Worm (Caenorhabditis elegans) whole organism, L2 larva: ENCODE data around the gene gst-5.
"Not testable (repeated sequence)": the region's sequence is repeated elsewhere in the genome, so short reads cannot be mapped to it uniquely, and the experiment has no call there.

ENCODE experiments used
- C34F6.9 ChIP-seq: fragments of 150-350 bp; optimal IDR thresholded peaks from 2 replicates; lab custom pipeline; 2014; ENCODE audit warnings: missing biosample characterization, missing genetic modification characterization
- F13H6.1 ChIP-seq: sonication (generic microtip); optimal IDR thresholded peaks from 2 replicates; lab custom pipeline; 2016; ENCODE audit warnings: missing genetic modification characterization, missing compliant biosample characterization
- R02D3.7 ChIP-seq: fragments of 150-350 bp; optimal IDR thresholded peaks from 2 replicates; lab custom pipeline; 2014; ENCODE audit warnings: missing biosample characterization, missing genetic modification characterization
- Y55F3AM.14 ChIP-seq: fragments of 200-800 bp; sonication (Bioruptor generic); optimal IDR thresholded peaks from 2 replicates; lab custom pipeline; 2018; ENCODE audit warnings: mild to moderate bottlenecking, missing genetic modification characterization, missing compliant biosample characterization
- ZK546.5 ChIP-seq: sonication (generic microtip); optimal IDR thresholded peaks from 2 replicates; lab custom pipeline; 2017; ENCODE audit warnings: missing biosample characterization, missing genetic modification characterization
- alr-1 ChIP-seq: fragments of 150-350 bp; optimal IDR thresholded peaks from 2 replicates; lab custom pipeline; 2014; ENCODE audit warnings: missing biosample characterization, missing genetic modification characterization
- ama-1 ChIP-seq: fragments of 150-350 bp; optimal IDR thresholded peaks from 2 replicates; lab custom pipeline; 2018; ENCODE audit warnings: inconsistent platforms
- ceh-16 ChIP-seq: fragments of 150-350 bp; optimal IDR thresholded peaks from 2 replicates; lab custom pipeline; 2014; ENCODE audit warnings: missing biosample characterization, missing genetic modification characterization
- ceh-82 ChIP-seq: fragments of 150-350 bp; optimal IDR thresholded peaks from 2 replicates; lab custom pipeline; 2014; ENCODE audit warnings: missing biosample characterization, missing genetic modification characterization
- dmd-4 ChIP-seq: sonication (generic microtip); optimal IDR thresholded peaks from 2 replicates; lab custom pipeline; 2017; ENCODE audit warnings: missing biosample characterization, missing genetic modification characterization
- egl-27 ChIP-seq: sonication (generic microtip); optimal IDR thresholded peaks from 3 replicates; lab custom pipeline; 2017; ENCODE audit warnings: missing biosample characterization, missing genetic modification reagents, missing genetic modification characterization
- elt-1 ChIP-seq: fragments of 150-350 bp; optimal IDR thresholded peaks from 2 replicates; lab custom pipeline; 2014; ENCODE audit warnings: missing biosample characterization, missing genetic modification characterization
- elt-3 ChIP-seq: sonication (generic microtip); optimal IDR thresholded peaks from 2 replicates; lab custom pipeline; 2017; ENCODE audit warnings: missing biosample characterization, missing genetic modification characterization
- fos-1 ChIP-seq: fragments of 150-350 bp; optimal IDR thresholded peaks from 2 replicates; lab custom pipeline; 2014; ENCODE audit warnings: missing biosample characterization, missing genetic modification characterization
- lin-11 ChIP-seq: fragments of 150-350 bp; sonication (generic microtip); optimal IDR thresholded peaks from 2 replicates; lab custom pipeline; 2014; ENCODE audit warnings: missing biosample characterization, missing genetic modification characterization, inconsistent platforms, mixed read lengths
- lin-13 ChIP-seq: fragments of 150-350 bp; optimal IDR thresholded peaks from 2 replicates; lab custom pipeline; 2014; ENCODE audit warnings: missing biosample characterization, missing genetic modification reagents, missing genetic modification characterization
- mbf-1 ChIP-seq: sonication (generic microtip); optimal IDR thresholded peaks from 2 replicates; lab custom pipeline; 2017; ENCODE audit warnings: missing biosample characterization, missing genetic modification characterization
- nhr-10 ChIP-seq: sonication (generic microtip); optimal IDR thresholded peaks from 2 replicates; lab custom pipeline; 2017; ENCODE audit warnings: missing biosample characterization, missing genetic modification characterization
- nhr-11 ChIP-seq: fragments of 150-350 bp; optimal IDR thresholded peaks from 2 replicates; lab custom pipeline; 2014; ENCODE audit warnings: missing biosample characterization, missing genetic modification characterization
- nhr-12 ChIP-seq: fragments of 150-350 bp; optimal IDR thresholded peaks from 2 replicates; lab custom pipeline; 2014; ENCODE audit warnings: missing biosample characterization, missing genetic modification characterization
- nhr-129 ChIP-seq: fragments of 150-350 bp; optimal IDR thresholded peaks from 2 replicates; lab custom pipeline; 2014; ENCODE audit warnings: missing biosample characterization, missing genetic modification characterization
- nhr-21 ChIP-seq: fragments of 150-350 bp; optimal IDR thresholded peaks from 2 replicates; lab custom pipeline; 2014; ENCODE audit warnings: missing biosample characterization, missing genetic modification characterization
- nhr-23 ChIP-seq: fragments of 150-350 bp; optimal IDR thresholded peaks from 2 replicates; lab custom pipeline; 2014; ENCODE audit warnings: missing biosample characterization, missing genetic modification reagents, missing genetic modification characterization
- nhr-237 ChIP-seq: fragments of 150-350 bp; optimal IDR thresholded peaks from 2 replicates; lab custom pipeline; 2014; ENCODE audit warnings: missing biosample characterization, missing genetic modification characterization
- nhr-25 ChIP-seq: fragments of 150-350 bp; sonication (generic microtip); optimal IDR thresholded peaks from 3 replicates; lab custom pipeline; 2014; ENCODE audit warnings: missing biosample characterization, missing genetic modification characterization
- peb-1 ChIP-seq: fragments of 150-350 bp; optimal IDR thresholded peaks from 2 replicates; lab custom pipeline; 2014; ENCODE audit warnings: missing biosample characterization, missing genetic modification characterization
- sma-3 ChIP-seq: sonication (generic microtip); optimal IDR thresholded peaks from 2 replicates; lab custom pipeline; 2016; ENCODE audit warnings: missing genetic modification reagents, missing genetic modification characterization, missing compliant biosample characterization
- sma-9 ChIP-seq, 2 experiments: fragments of 150-350 bp in 1 of 2; sonication (generic microtip) in 1 of 2; optimal IDR thresholded peaks; 2 replicates each; lab custom pipeline; 2014 to 2016; ENCODE audit warnings: missing genetic modification characterization in 2 of 2, mild to moderate bottlenecking in 1 of 2, missing biosample characterization in 1 of 2, missing compliant biosample characterization in 1 of 2, missing genetic modification reagents in 1 of 2, moderate library complexity in 1 of 2
- snpc-4 ChIP-seq: fragments of 150-350 bp; optimal IDR thresholded peaks from 2 replicates; lab custom pipeline; 2014; ENCODE audit warnings: missing biosample characterization, missing genetic modification characterization
- unc-39 ChIP-seq: fragments of 150-350 bp; optimal IDR thresholded peaks from 2 replicates; lab custom pipeline; 2014; ENCODE audit warnings: missing biosample characterization, missing genetic modification characterization
- unc-55 ChIP-seq: fragments of 150-350 bp; sonication (generic microtip); optimal IDR thresholded peaks from 3 replicates; lab custom pipeline; 2014; ENCODE audit warnings: missing biosample characterization, missing genetic modification reagents, missing genetic modification characterization
- zag-1 ChIP-seq: fragments of 150-350 bp; optimal IDR thresholded peaks from 2 replicates; lab custom pipeline; 2014; ENCODE audit warnings: missing biosample characterization, missing genetic modification characterization
- ztf-1 ChIP-seq: fragments of 200-800 bp; sonication (Bioruptor generic); conservative IDR thresholded peaks from 2 replicates; pipeline ENCODE4 v1.3.6; 2022; ENCODE audit warnings: missing genetic modification characterization, missing compliant biosample characterization

gst-5 gene

DNA sequence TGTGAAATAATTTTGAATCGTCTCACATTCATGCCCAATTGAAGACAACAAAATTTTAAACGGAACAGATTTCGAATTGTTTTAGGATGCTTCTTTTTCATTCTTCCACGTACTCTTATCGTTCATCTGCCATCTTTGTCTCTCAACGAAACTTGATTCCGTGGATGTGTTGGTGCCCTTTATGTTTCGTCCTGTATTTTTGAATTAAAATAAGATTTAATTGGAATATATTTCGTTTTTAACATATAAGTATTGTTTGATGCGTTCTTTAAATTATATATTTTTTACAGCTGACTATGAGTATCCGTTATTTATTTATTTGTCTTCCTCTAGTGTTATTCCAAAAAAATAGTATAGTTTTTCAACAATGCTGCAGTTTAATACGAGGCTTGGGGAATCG lies 48.0 kb upstream of the gst-5 start, which contains the start of gene gly-1:
Gene gly-1, minus strand, starts transcription at position 101 of the 400 bp plus-strand sequence.
- no peak for TF ChIP-seq mbf-1
- no peak for TF ChIP-seq alr-1 (tag; lab: Kevin White, UChicago)
- no peak for TF ChIP-seq sma-3 (GFP tag; lab: Kevin White, UChicago)
- TF ChIP-seq snpc-4, result no peak
- no peak for TF ChIP-seq nhr-10 (tag; lab: Kevin White, UChicago)

DNA sequence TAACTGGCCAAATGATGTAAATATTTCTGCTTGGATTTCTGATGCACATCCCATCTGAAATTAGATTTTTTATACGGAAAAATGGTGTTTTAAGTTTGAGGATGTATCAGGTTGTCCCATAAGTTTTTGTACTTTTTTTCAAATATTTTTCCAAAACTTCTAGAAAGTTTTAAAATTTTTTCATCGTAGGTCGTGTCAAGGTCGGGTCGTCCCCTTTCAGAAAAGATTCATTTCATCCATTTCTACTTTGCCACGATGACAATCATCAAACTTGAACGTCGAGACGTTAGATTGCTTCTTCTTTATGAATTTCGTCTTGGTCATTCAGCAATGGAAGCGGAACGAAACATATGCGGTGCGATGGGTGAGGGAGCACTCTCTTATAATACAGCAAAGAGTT lies 45.8 kb upstream of the gst-5 start, which contains the start of gene sra-12:
Gene sra-12, minus strand, starts transcription at position 101 of the 400 bp plus-strand sequence.
- TF ChIP-seq alr-1 (tag; lab: Kevin White, UChicago); ama-1; C34F6.9 (tag; lab: Kevin White, UChicago): not testable (repeated sequence)

DNA sequence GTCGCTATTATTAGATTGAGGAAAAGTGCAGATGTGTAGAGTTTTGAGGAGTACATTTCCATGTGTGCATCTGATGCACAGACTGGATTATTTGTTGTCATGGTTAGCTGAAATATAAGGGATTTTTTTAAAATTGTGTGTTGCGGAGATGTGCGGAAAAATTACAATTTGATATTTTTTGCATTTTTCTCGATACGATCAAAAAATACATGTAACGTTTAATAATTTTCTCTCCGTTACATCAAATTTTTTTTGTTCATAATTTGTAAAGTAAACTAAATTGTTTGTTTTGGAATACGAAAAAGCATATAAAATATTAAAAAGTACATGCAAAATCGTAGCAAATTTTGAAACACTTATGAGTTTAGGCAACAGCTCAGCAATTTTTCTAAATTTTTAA lies 39.9 kb upstream of the gst-5 start, which contains the start of gene sra-11:
Gene sra-11, minus strand, starts transcription at position 101 of the 400 bp plus-strand sequence.
- no peak for TF ChIP-seq ZK546.5 (tag; lab: Kevin White, UChicago)
- no peak for TF ChIP-seq sma-9 (GFP tag; optimal IDR thresholded peaks at IDR 0.05; lab: Kevin White, UChicago)
- no peak for TF ChIP-seq sma-9 (tag; optimal IDR thresholded peaks at IDR 0.05; lab: Kevin White, UChicago)
- TF ChIP-seq fos-1 (tag; lab: Kevin White, UChicago), result no peak
- TF ChIP-seq ama-1, result no peak
- no peak for TF ChIP-seq zag-1 (tag; lab: Kevin White, UChicago)
- TF ChIP-seq peb-1, result no peak
- TF ChIP-seq snpc-4, result no peak
- no peak for TF ChIP-seq dmd-4
- no peak for TF ChIP-seq unc-39 (tag; lab: Kevin White, UChicago)
- no peak for TF ChIP-seq ceh-82 (tag; lab: Kevin White, UChicago)
- TF ChIP-seq R02D3.7 (tag; lab: Kevin White, UChicago), result no peak
- TF ChIP-seq unc-55, result no peak
- TF ChIP-seq nhr-25, result no peak
- TF ChIP-seq nhr-12 (tag; lab: Kevin White, UChicago), result no peak
- no peak for TF ChIP-seq alr-1 (tag; lab: Kevin White, UChicago)
- TF ChIP-seq ztf-1 (GFP tag; lab: Robert Waterston, UW), result no peak
- TF ChIP-seq nhr-11 (tag; lab: Kevin White, UChicago), result no peak
- no peak for TF ChIP-seq nhr-237 (tag; lab: Kevin White, UChicago)
- TF ChIP-seq lin-11, result no peak
- no peak for TF ChIP-seq nhr-23 (tag; lab: Kevin White, UChicago)

DNA sequence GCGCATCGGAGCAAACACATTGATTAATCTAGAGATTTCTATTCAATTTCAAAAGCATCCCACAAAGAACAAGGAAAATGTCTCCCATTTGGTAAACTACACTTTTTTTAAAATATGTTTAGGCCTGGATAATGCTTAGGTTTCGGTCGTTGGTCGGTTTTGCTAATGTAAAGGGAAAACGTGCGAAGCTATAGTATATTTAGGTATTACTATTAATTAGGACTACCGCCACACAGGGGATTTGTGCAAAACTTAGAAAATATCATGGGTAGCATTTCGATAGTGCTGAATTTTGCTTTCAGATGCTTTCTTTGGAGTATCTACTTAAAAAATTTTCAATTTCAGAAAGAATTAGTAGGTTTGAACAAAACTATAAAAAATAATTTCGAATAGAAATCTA lies 37.2 kb upstream of the gst-5 start:
- no peak for TF ChIP-seq elt-3 (tag; lab: Kevin White, UChicago)

DNA sequence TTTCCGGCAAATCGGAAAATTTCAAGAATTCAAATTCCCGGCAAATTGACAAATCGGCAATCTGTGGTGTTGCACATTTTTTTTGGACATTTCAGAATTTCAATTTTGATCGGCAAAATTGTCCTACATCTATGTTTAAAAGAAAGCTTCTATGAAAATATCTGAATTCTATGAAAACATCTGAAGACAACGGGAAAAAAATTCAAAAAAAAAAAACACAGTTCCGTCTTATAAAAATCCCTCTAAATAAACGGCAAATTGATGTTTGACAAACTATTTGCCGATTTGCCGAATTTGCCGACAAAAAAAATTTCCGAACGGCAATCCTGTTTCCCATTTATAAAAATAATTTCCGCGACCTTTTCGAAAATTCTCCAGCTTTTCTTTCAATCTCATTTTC lies 35.8 kb upstream of the gst-5 start, which contains the start of gene F44F4.15:
Gene F44F4.15, plus strand, starts transcription at position 301 of the 400 bp plus-strand sequence.
- TF ChIP-seq egl-27 (tag; lab: Kevin White, UChicago), result no peak
- TF ChIP-seq nhr-129 (tag; lab: Kevin White, UChicago), result no peak
- no peak for TF ChIP-seq lin-13 (GFP tag; lab: Kevin White, UChicago)
- no peak for TF ChIP-seq nhr-21 (tag; lab: Kevin White, UChicago)
- TF ChIP-seq fos-1 (tag; lab: Kevin White, UChicago), result no peak
- no peak for TF ChIP-seq nhr-12 (tag; lab: Kevin White, UChicago)
- no peak for TF ChIP-seq R02D3.7 (tag; lab: Kevin White, UChicago)
- TF ChIP-seq elt-1 (tag; lab: Kevin White, UChicago), result no peak
- TF ChIP-seq unc-55, result no peak
- TF ChIP-seq ama-1, result no peak
- no peak for TF ChIP-seq snpc-4
- no peak for TF ChIP-seq Y55F3AM.14 (GFP tag; lab: Kevin White, UChicago)

DNA sequence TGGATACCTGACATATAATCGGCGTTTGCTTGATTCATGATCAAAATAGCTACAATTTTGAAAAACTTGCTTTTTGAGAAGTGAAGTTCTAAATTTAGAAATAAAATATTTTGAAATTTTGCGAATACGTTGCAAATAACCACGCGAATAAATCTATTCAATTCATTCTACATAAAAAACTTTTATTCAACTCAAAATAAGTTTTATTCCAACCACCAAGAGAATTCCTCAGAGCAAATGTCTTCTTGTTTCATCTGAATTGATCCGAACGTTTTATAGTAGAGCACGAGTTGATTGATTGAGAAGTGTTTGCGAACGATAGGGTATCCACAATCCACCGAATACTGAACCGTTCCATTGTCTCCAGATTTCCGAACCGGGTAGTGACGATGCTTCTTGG lies 34.4 kb upstream of the gst-5 start, which contains the start of gene F44F4.9:
Gene F44F4.9, minus strand, starts transcription at position 101 of the 400 bp plus-strand sequence.
- TF ChIP-seq ama-1, result no peak
- no peak for TF ChIP-seq R02D3.7 (tag; lab: Kevin White, UChicago)
- no peak for TF ChIP-seq ztf-1 (GFP tag; lab: Robert Waterston, UW)
- no peak for TF ChIP-seq nhr-237 (tag; lab: Kevin White, UChicago)
- TF ChIP-seq alr-1 (tag; lab: Kevin White, UChicago), result no peak
- no peak for TF ChIP-seq ceh-16 (tag; lab: Kevin White, UChicago)
- no peak for TF ChIP-seq F13H6.1 (tag; lab: Kevin White, UChicago)
- no peak for TF ChIP-seq nhr-12 (tag; lab: Kevin White, UChicago)
- TF ChIP-seq lin-13 (GFP tag; lab: Kevin White, UChicago), result no peak
- no peak for TF ChIP-seq zag-1 (tag; lab: Kevin White, UChicago)
- no peak for TF ChIP-seq snpc-4
- TF ChIP-seq, all 48 proteins: peak for 0
